Fruit fly (Drosophila melanogaster): ENCODE results near the gene Tk.

Tk gene

dm6 chr3R:11968030-11968753 lies 37.1 kb downstream of the Tk start (continued):
- TF ChIP-seq dpn (GFP tag; optimal IDR thresholded peaks at IDR 0.05) (no peak), sug (tag; optimal IDR thresholded peaks at IDR 0.05) (peak; percentile 97), hbn (GFP tag; IDR thresholded peaks at IDR 0.05; ENCODE audit: partially characterized antibody) (no peak), Ets65A (GFP tag) (no peak), zen2 (GFP tag; IDR thresholded peaks at IDR 0.05; ENCODE audit: partially characterized antibody) (no peak), fd3F (GFP tag; optimal IDR thresholded peaks at IDR 0.05) (no peak), CG11695 (GFP tag; IDR thresholded peaks at IDR 0.05) (no peak), run (tag; optimal IDR thresholded peaks at IDR 0.05) (no peak), da (GFP tag; optimal IDR thresholded peaks at IDR 0.05) (no peak), ATbp (GFP tag; optimal IDR thresholded peaks at IDR 0.05) (peak; percentile 30), bab2 (GFP tag; optimal IDR thresholded peaks at IDR 0.05) (no peak), CG13123 (GFP tag; optimal IDR thresholded peaks at IDR 0.05) (no peak), Aef1 (GFP tag; IDR thresholded peaks at IDR 0.05) (no peak), CG3163 (GFP tag; optimal IDR thresholded peaks at IDR 0.05) (no peak), CG33213 (GFP tag; optimal IDR thresholded peaks at IDR 0.05) (no peak), amos (GFP tag; IDR thresholded peaks at IDR 0.05; ENCODE audit: partially characterized antibody) (no peak), CG2199 (GFP tag; IDR thresholded peaks at IDR 0.05) (no peak), NFAT (GFP tag; IDR thresholded peaks at IDR 0.05) (no peak), Bdp1 (GFP tag; optimal IDR thresholded peaks at IDR 0.05) (no peak), CG12769 (tag; optimal IDR thresholded peaks at IDR 0.05) (peak; percentile 28), CG11085 (GFP tag; IDR thresholded peaks at IDR 0.05) (no peak), CG31365 (tag; optimal IDR thresholded peaks at IDR 0.05) (no peak), Dek (tag; optimal IDR thresholded peaks at IDR 0.05) (no peak), CG6654 (GFP tag; optimal IDR thresholded peaks at IDR 0.05) (no peak), Opbp (GFP tag; IDR thresholded peaks at IDR 0.05; ENCODE audit: partially characterized antibody) (no peak), CG12391 (tag; optimal IDR thresholded peaks at IDR 0.05) (no peak), eyg (GFP tag; optimal IDR thresholded peaks at IDR 0.05) (no peak), Dbx (GFP tag; IDR thresholded peaks at IDR 0.05) (no peak), CG14050 (GFP tag; IDR thresholded peaks at IDR 0.05) (no peak), HmgD (GFP tag; optimal IDR thresholded peaks at IDR 0.05) (no peak), nom (GFP tag; optimal IDR thresholded peaks at IDR 0.05) (peak; percentile 6), Rfx (GFP tag; IDR thresholded peaks at IDR 0.05) (peak; percentile 22; the same call in 1 of the 2 replicates), sens (GFP tag) (no peak), HLHmδ (GFP tag; optimal IDR thresholded peaks at IDR 0.05) (no peak), CG11398 (GFP tag; optimal IDR thresholded peaks at IDR 0.05) (no peak), CG11247 (GFP tag; IDR thresholded peaks at IDR 0.05) (no peak), ham (GFP tag; IDR thresholded peaks at IDR 0.05) (no peak), CG10543 (GFP tag; optimal IDR thresholded peaks at IDR 0.05) (peak; percentile 70), Dfd (GFP tag; optimal IDR thresholded peaks at IDR 0.05) (no peak), Hand (GFP tag; optimal IDR thresholded peaks at IDR 0.05) (no peak), gcm (GFP tag; optimal IDR thresholded peaks at IDR 0.05) (no peak), CG18262 (tag; optimal IDR thresholded peaks at IDR 0.05) (no peak), oc (tag; optimal IDR thresholded peaks at IDR 0.05) (no peak), gt (GFP tag; IDR thresholded peaks at IDR 0.05) (no peak), odd (GFP tag; optimal IDR thresholded peaks at IDR 0.05) (peak; percentile 0), CG2889 (GFP tag; IDR thresholded peaks at IDR 0.05) (no peak), Bgb (GFP tag; IDR thresholded peaks at IDR 0.05; ENCODE audit: partially characterized antibody) (no peak), CG12236 (GFP tag; optimal IDR thresholded peaks at IDR 0.05) (no peak), MTF-1 (GFP tag; optimal IDR thresholded peaks at IDR 0.05; ENCODE audit: borderline replicate concordance) (no peak), CG15269 (tag; optimal IDR thresholded peaks at IDR 0.05) (peak; percentile 9)
